Fruit fly (Drosophila melanogaster) whole organism, prepupa: Measurements from ENCODE around the gene CG14852.

Experiments used
- CG10631 ChIP-seq: fragments of 200-800 bp; sonication (Bioruptor generic); optimal IDR thresholded peaks from 2 replicates; lab custom pipeline; 2016; ENCODE audit warnings: missing biosample characterization, missing genetic modification characterization
- CG10669 ChIP-seq: fragments of 200-800 bp; sonication (Bioruptor generic); optimal IDR thresholded peaks from 3 replicates; lab custom pipeline; 2018; ENCODE audit warnings: missing biosample characterization, mild to moderate bottlenecking, missing genetic modification characterization, moderate library complexity
- CG11294 ChIP-seq: fragments of 200-800 bp; sonication (Bioruptor generic); IDR thresholded peaks from 2 replicates; pipeline ENCODE4 v1.3.6; 2022; ENCODE audit warnings: missing biosample characterization, missing genetic modification characterization
- CG15336 ChIP-seq: fragments of 200-800 bp; sonication (Bioruptor generic); IDR thresholded peaks from 2 replicates; pipeline ENCODE4 v1.3.6; 2022; ENCODE audit warnings: missing biosample characterization, missing genetic modification characterization
- CG1621 ChIP-seq: fragments of 200-800 bp; sonication (Bioruptor generic); optimal IDR thresholded peaks from 3 replicates; lab custom pipeline; 2018; ENCODE audit warnings: missing biosample characterization, mild to moderate bottlenecking, missing genetic modification characterization
- CG16779 ChIP-seq: fragments of 200-800 bp; sonication (Bioruptor generic); optimal IDR thresholded peaks from 3 replicates; lab custom pipeline; 2017; ENCODE audit warnings: missing biosample characterization, mild to moderate bottlenecking, missing genetic modification characterization
- CG3032 ChIP-seq: fragments of 200-800 bp; optimal IDR thresholded peaks from 2 replicates; lab custom pipeline; 2019; ENCODE audit warnings: missing biosample characterization, mild to moderate bottlenecking, missing genetic modification characterization, moderate library complexity
- CG31627 ChIP-seq: fragments of 200-800 bp; sonication (Bioruptor generic); optimal IDR thresholded peaks from 3 replicates; lab custom pipeline; 2016; ENCODE audit warnings: missing biosample characterization, missing genetic modification characterization
- CG34406 ChIP-seq: fragments of 200-800 bp; sonication (Bioruptor generic); optimal IDR thresholded peaks from 3 replicates; lab custom pipeline; 2016; ENCODE audit warnings: missing biosample characterization, missing genetic modification characterization
- CG3919 ChIP-seq: fragments of 200-800 bp; sonication (Bioruptor generic); optimal IDR thresholded peaks from 3 replicates; lab custom pipeline; 2016; ENCODE audit warnings: missing biosample characterization, missing genetic modification characterization
- CG6276 ChIP-seq: fragments of 200-800 bp; sonication (Bioruptor generic); optimal IDR thresholded peaks from 2 replicates; lab custom pipeline; 2017; ENCODE audit warnings: missing biosample characterization, mild to moderate bottlenecking, missing genetic modification characterization
- CG6808 ChIP-seq: fragments of 200-800 bp; sonication (Bioruptor generic); optimal IDR thresholded peaks from 3 replicates; lab custom pipeline; 2017; ENCODE audit warnings: missing biosample characterization, missing genetic modification characterization, mild to moderate bottlenecking, moderate library complexity, missing genetic modification reagents
- CG8119 ChIP-seq: fragments of 200-800 bp; sonication (Bioruptor generic); IDR thresholded peaks from 3 replicates; pipeline ENCODE4 v1.3.6; 2022; ENCODE audit warnings: missing biosample characterization, missing genetic modification characterization
- CG9139 ChIP-seq: fragments of 200-800 bp; sonication (Bioruptor generic); optimal IDR thresholded peaks from 3 replicates; lab custom pipeline; 2017; ENCODE audit warnings: missing biosample characterization, mild to moderate bottlenecking, missing genetic modification characterization
- Eip78C ChIP-seq: fragments of 200-800 bp; sonication (Bioruptor generic); peaks from one replicate; lab custom pipeline; 2016; ENCODE audit warnings: missing biosample characterization, missing genetic modification characterization
- Eip93F ChIP-seq: fragments of 200-800 bp; sonication (Bioruptor generic); optimal IDR thresholded peaks from 2 replicates; lab custom pipeline; 2016; ENCODE audit warnings: missing biosample characterization, mild to moderate bottlenecking, missing genetic modification characterization
- Ets21C ChIP-seq: fragments of 200-800 bp; sonication (Bioruptor generic); optimal IDR thresholded peaks from 3 replicates; lab custom pipeline; 2016; ENCODE audit warnings: missing biosample characterization, missing genetic modification characterization
- Ets96B ChIP-seq: fragments of 200-800 bp; optimal IDR thresholded peaks from 2 replicates; lab custom pipeline; 2019; ENCODE audit warnings: missing biosample characterization, mild to moderate bottlenecking, missing genetic modification characterization, moderate library complexity
- Gug ChIP-seq: fragments of 200-800 bp; sonication (Bioruptor generic); IDR thresholded peaks from 2 replicates; pipeline ENCODE4 v1.3.6; 2022; ENCODE audit warnings: missing biosample characterization, missing genetic modification characterization
- Hr39 ChIP-seq: fragments of 200-800 bp; sonication (Bioruptor generic); optimal IDR thresholded peaks from 2 replicates; lab custom pipeline; 2016; ENCODE audit warnings: missing biosample characterization, missing genetic modification characterization
- Hr4 ChIP-seq: fragments of 200-800 bp; sonication (Bioruptor generic); optimal IDR thresholded peaks from 3 replicates; lab custom pipeline; 2016; ENCODE audit warnings: missing biosample characterization, missing genetic modification characterization
- Smox ChIP-seq: fragments of 200-800 bp; sonication (Bioruptor generic); optimal IDR thresholded peaks from 3 replicates; lab custom pipeline; 2016; ENCODE audit warnings: missing biosample characterization, missing genetic modification characterization
- Sox102F ChIP-seq: fragments of 200-800 bp; sonication (Bioruptor generic); optimal IDR thresholded peaks from 2 replicates; lab custom pipeline; 2016; ENCODE audit warnings: missing biosample characterization, mild to moderate bottlenecking, missing genetic modification characterization
- Sox15 ChIP-seq: fragments of 200-800 bp; sonication (Bioruptor generic); optimal IDR thresholded peaks from 3 replicates; lab custom pipeline; 2016; ENCODE audit warnings: missing biosample characterization, missing genetic modification characterization
- acj6 ChIP-seq: fragments of 200-800 bp; sonication (Bioruptor generic); optimal IDR thresholded peaks from 3 replicates; lab custom pipeline; 2016; ENCODE audit warnings: missing biosample characterization, missing genetic modification characterization
- dac ChIP-seq: fragments of 200-800 bp; sonication (Bioruptor generic); optimal IDR thresholded peaks from 2 replicates; lab custom pipeline; 2017; ENCODE audit warnings: missing biosample characterization, mild to moderate bottlenecking, missing genetic modification characterization
- dsx ChIP-seq: fragments of 200-800 bp; optimal IDR thresholded peaks from 3 replicates; lab custom pipeline; 2019; ENCODE audit warnings: missing biosample characterization, mild to moderate bottlenecking, missing genetic modification characterization, moderate library complexity; ENCODE audit not compliant: poor library complexity, severe bottlenecking
- eg ChIP-seq: fragments of 200-800 bp; sonication (Bioruptor generic); IDR thresholded peaks from 3 replicates; pipeline ENCODE4 v1.3.6; 2022; ENCODE audit warnings: missing biosample characterization, missing genetic modification characterization
- esn ChIP-seq: fragments of 200-800 bp; sonication (Bioruptor generic); optimal IDR thresholded peaks from 2 replicates; lab custom pipeline; 2016; ENCODE audit warnings: missing biosample characterization, mild to moderate bottlenecking, missing genetic modification characterization, moderate library complexity
- fd59A ChIP-seq: fragments of 200-800 bp; sonication (Bioruptor generic); optimal IDR thresholded peaks from 2 replicates; lab custom pipeline; 2017; ENCODE audit warnings: missing biosample characterization, mild to moderate bottlenecking, missing genetic modification characterization, missing genetic modification reagents
- fkh ChIP-seq: fragments of 200-800 bp; sonication (Bioruptor generic); optimal IDR thresholded peaks from 3 replicates; lab custom pipeline; 2017; ENCODE audit warnings: missing biosample characterization, mild to moderate bottlenecking, missing genetic modification characterization, moderate library complexity
- spab ChIP-seq: fragments of 200-800 bp; sonication (Bioruptor generic); optimal IDR thresholded peaks from 2 replicates; lab custom pipeline; 2017; ENCODE audit warnings: missing biosample characterization, mild to moderate bottlenecking, missing genetic modification characterization, missing genetic modification reagents
- ss ChIP-seq, 2 experiments: fragments of 200-800 bp; sonication (Bioruptor generic); optimal IDR thresholded peaks; 2 replicates in 1 of 2; 3 replicates in 1 of 2; lab custom pipeline; 2017 to 2018; ENCODE audit warnings: mild to moderate bottlenecking in 2 of 2, missing biosample characterization in 2 of 2, missing genetic modification characterization in 2 of 2, moderate library complexity in 1 of 2
- svp ChIP-seq: fragments of 200-800 bp; sonication (Bioruptor generic); peaks from one replicate; lab custom pipeline; 2016; ENCODE audit warnings: missing biosample characterization, missing genetic modification characterization
- topi ChIP-seq: fragments of 200-800 bp; sonication (Bioruptor generic); optimal IDR thresholded peaks from 3 replicates; lab custom pipeline; 2016; ENCODE audit warnings: missing biosample characterization, missing genetic modification characterization

Gene CG14852

DNA sequence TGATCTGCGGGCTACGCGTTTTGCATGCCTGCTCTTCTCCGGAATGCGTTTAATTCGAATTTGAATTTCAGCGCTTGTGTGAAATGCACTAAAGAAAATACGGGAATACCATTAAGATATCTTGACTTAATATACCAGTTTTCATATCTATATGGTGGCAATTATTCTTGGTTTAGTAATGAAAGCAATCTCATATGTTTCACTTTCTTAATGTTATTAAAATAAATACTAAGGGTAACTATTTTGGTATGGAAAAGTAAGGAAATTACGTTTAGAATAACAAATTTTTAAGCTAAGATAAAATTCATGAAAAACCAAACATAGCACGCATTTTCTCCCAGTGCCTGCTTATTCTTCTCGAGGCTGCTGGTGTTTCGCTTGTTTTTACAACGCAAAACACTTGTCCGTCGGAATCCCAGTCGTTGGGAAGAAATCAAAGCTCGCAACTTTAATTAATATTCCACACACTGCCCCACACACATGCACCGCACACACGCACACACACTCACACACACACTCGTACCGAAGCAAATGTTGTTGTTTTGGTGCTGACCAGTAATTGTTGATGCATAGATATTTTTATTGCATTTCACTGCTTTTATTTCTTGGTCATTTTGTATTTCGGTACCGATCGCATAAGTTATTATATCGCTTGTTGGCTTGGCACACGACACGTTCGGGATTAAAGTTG, 12.2 kb downstream of the CG14852 start (continued):
- TF ChIP-seq dac = no peak
- TF ChIP-seq CG10669 (GFP tag; lab: Kevin White, UChicago) = no peak
- no peak for TF ChIP-seq Ets21C (GFP tag; lab: Kevin White, UChicago)
- TF ChIP-seq Ets96B = peak; percentile 37
- TF ChIP-seq CG34406 (GFP tag; lab: Kevin White, UChicago) = peak; percentile 39
- no peak for TF ChIP-seq fd59A (GFP tag; lab: Kevin White, UChicago)
- TF ChIP-seq CG8119 = no peak
- TF ChIP-seq dsx (GFP tag; lab: Kevin White, UChicago) = peak; percentile 26
- TF ChIP-seq CG31627 (GFP tag; lab: Kevin White, UChicago) = peak; percentile 28
- TF ChIP-seq Smox (GFP tag; lab: Kevin White, UChicago) = peak; percentile 14
- peak; percentile 38 for TF ChIP-seq Hr4 (GFP tag; lab: Kevin White, UChicago)
- no peak for TF ChIP-seq CG11294 (GFP tag; lab: Robert Waterston, UW)
- TF ChIP-seq CG10631 (GFP tag; lab: Kevin White, UChicago) = no peak
- peak; percentile 42; the same call in 1 of the 2 replicates for TF ChIP-seq CG15336 (GFP tag; lab: Robert Waterston, UW)
- TF ChIP-seq CG3919 (GFP tag; lab: Kevin White, UChicago) = no peak
- TF ChIP-seq topi (GFP tag; lab: Kevin White, UChicago) = peak; percentile 35
- TF ChIP-seq, all 60 proteins: peak for 24

- no peak for TF ChIP-seq dsx (GFP tag; lab: Kevin White, UChicago)
- TF ChIP-seq eg (GFP tag; lab: Robert Waterston, UW) = no peak
- no peak for TF ChIP-seq CG16779 (tag; lab: Kevin White, UChicago)
- no peak for TF ChIP-seq CG8119
- no peak for TF ChIP-seq topi (GFP tag; lab: Kevin White, UChicago)
- no peak for TF ChIP-seq acj6
- TF ChIP-seq fkh (GFP tag; lab: Kevin White, UChicago) = no peak
- no peak for TF ChIP-seq Eip93F (GFP tag; lab: Kevin White, UChicago)
- TF ChIP-seq CG3032 (tag; lab: Kevin White, UChicago) = no peak
- TF ChIP-seq Gug = no peak
- no peak for TF ChIP-seq CG6276 (GFP tag; lab: Kevin White, UChicago)
- no peak for TF ChIP-seq CG1621
- TF ChIP-seq CG9139 (GFP tag; lab: Kevin White, UChicago) = no peak
- TF ChIP-seq CG10669 (GFP tag; lab: Kevin White, UChicago) = no peak
- no peak for TF ChIP-seq CG6808 (GFP tag; lab: Kevin White, UChicago)
- TF ChIP-seq spab (GFP tag; lab: Kevin White, UChicago) = no peak
- no peak for TF ChIP-seq CG34406 (GFP tag; lab: Kevin White, UChicago)
- TF ChIP-seq Sox102F = no peak
Observed at dm6 chr3R:14580045-14580579, 14.4 kb downstream of the CG14852 start.

DNA sequence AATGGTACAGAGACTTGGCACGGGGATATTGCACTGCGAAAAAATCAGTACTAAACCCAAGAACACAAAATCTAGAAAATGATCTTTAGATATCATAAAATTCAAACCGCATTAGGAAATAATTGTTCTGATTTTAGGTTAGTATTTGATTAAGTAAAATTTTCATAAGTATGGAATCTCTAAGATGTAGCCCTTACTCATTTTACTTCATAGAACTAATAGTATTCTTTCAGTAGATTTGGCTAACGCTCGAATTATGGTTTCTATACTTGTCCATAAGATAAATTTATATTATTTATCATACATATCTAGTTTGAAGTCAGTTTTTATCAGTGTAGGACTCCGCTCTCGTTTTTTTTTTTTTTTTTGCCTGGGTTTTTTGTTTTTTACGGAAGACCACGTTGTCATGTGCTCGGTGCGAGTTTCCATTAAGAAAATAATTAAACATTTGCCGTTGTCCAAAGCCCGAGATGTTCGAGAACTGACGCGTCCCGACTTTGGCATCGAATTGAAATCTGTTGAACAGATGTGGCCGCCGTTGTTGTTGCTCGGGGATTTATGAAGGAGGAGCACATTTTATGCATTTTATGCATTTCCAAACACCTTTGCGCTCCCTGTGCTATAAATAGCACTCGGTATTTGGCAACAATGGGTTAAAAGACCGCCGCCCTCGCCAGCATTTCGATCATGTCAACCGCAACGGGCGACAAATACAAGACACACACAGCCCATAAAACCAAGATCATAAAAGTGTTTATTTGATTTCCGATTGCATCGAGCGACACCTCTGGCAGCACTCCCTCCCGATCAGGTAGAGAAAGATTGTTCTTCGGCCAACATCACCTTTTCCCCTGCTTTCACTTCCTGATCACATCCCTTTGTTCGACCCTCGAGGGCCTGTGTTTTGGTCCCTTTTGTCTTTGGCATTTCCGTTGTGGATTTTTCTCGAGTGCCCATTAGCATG, 21.0 kb downstream of the CG14852 start:
- TF ChIP-seq CG10669 (GFP tag; lab: Kevin White, UChicago) = no peak
- TF ChIP-seq dac = no peak
- TF ChIP-seq Gug = no peak
- no peak for TF ChIP-seq ss (GFP tag; optimal IDR thresholded peaks at IDR 0.05; lab: Kevin White, UChicago)
- TF ChIP-seq CG16779 (tag; lab: Kevin White, UChicago) = no peak
- TF ChIP-seq spab (GFP tag; lab: Kevin White, UChicago) = no peak
- TF ChIP-seq Eip78C (GFP tag; lab: Kevin White, UChicago) = peak; percentile 61
- TF ChIP-seq svp (GFP tag; lab: Kevin White, UChicago) = peak; percentile 57
- TF ChIP-seq CG6276 (GFP tag; lab: Kevin White, UChicago) = no peak
- no peak for TF ChIP-seq Hr39
- TF ChIP-seq Sox15 = no peak
- TF ChIP-seq esn (GFP tag; lab: Kevin White, UChicago) = no peak
- TF ChIP-seq CG3032 (tag; lab: Kevin White, UChicago) = peak; percentile 20
- TF ChIP-seq dsx (GFP tag; lab: Kevin White, UChicago) = peak; percentile 20
